Worm (Caenorhabditis elegans): ENCODE data around the gene daf-19.

- no peak for TF ChIP-seq ztf-25 (GFP tag; IDR thresholded peaks at IDR 0.05)
- no peak for TF ChIP-seq zfh-2 (GFP tag; conservative IDR thresholded peaks at IDR 0.05)
- no peak for TF ChIP-seq snpc-4 (GFP tag; optimal IDR thresholded peaks at IDR 0.05)
- TF ChIP-seq snpc-4 (tag; optimal IDR thresholded peaks at IDR 0.05), result no peak
- no peak for TF ChIP-seq nhr-80 (tag; optimal IDR thresholded peaks at IDR 0.05)
These were observed 37.4 kb downstream of the daf-19 start, which contains the start of gene F27E5.5 for ce11 chrII:10131760-10132159.

Data from whole organism, young adult.